Worm (Caenorhabditis elegans): ENCODE measurements around the gene clc-24.

ce11 chrIII:1037173-1037572 lies 27.3 kb downstream of the clc-24 start, which contains the start of the genes chin-1 and BE0003N10.1:
- TF ChIP-seq nhr-12 (tag; optimal IDR thresholded peaks at IDR 0.05) (no peak), nhr-237 (tag; optimal IDR thresholded peaks at IDR 0.05) (no peak), unc-62 (GFP tag; optimal IDR thresholded peaks at IDR 0.05) (no peak), mep-1 (tag; optimal IDR thresholded peaks at IDR 0.05) (peak; percentile 30), pha-4 (tag; optimal IDR thresholded peaks at IDR 0.05) (no peak), lsy-2 (tag; optimal IDR thresholded peaks at IDR 0.05) (peak; percentile 28), ztf-11 (tag; optimal IDR thresholded peaks at IDR 0.05) (no peak), snpc-4 (tag; optimal IDR thresholded peaks at IDR 0.05) (no peak), lin-13 (tag; optimal IDR thresholded peaks at IDR 0.05) (peak; percentile 31), ces-1 (GFP tag; optimal IDR thresholded peaks at IDR 0.05) (peak; percentile 32)

All from whole organism, mixed stage, embryonic.